Worm (Caenorhabditis elegans) whole organism, L4 larva: ENCODE measurements around the gene K08E4.3.

ENCODE experiments used
- F49E8.2 ChIP-seq: sonication (generic microtip); optimal IDR thresholded peaks from 2 replicates; lab custom pipeline; 2016; ENCODE audit warnings: missing compliant biosample characterization, mild to moderate bottlenecking, missing genetic modification characterization, borderline replicate concordance
- attf-4 ChIP-seq: sonication (generic microtip); optimal IDR thresholded peaks from 3 replicates; lab custom pipeline; 2017; ENCODE audit warnings: missing biosample characterization, missing genetic modification characterization
- mdl-1 ChIP-seq, 2 experiments: fragments of 150-350 bp in 1 of 2; sonication (generic microtip) in 1 of 2; optimal IDR thresholded peaks; 2 replicates each; lab custom pipeline; 2014 to 2017; ENCODE audit warnings: missing biosample characterization in 2 of 2, missing genetic modification characterization in 2 of 2
- nhr-6 ChIP-seq: fragments of 150-350 bp; optimal IDR thresholded peaks from 2 replicates; lab custom pipeline; 2014; ENCODE audit warnings: missing biosample characterization, missing genetic modification characterization
- skn-1 ChIP-seq: fragments of 150-350 bp; optimal IDR thresholded peaks from 2 replicates; lab custom pipeline; 2014; ENCODE audit warnings: missing biosample characterization, missing genetic modification characterization
- unc-130 ChIP-seq: sonication (generic microtip); optimal IDR thresholded peaks from 2 replicates; lab custom pipeline; 2016; ENCODE audit warnings: missing genetic modification reagents, missing genetic modification characterization, missing compliant biosample characterization
- unc-39 ChIP-seq: sonication (generic microtip); optimal IDR thresholded peaks from 2 replicates; lab custom pipeline; 2017; ENCODE audit warnings: missing biosample characterization, missing genetic modification characterization
- zfp-2 ChIP-seq: sonication (generic microtip); optimal IDR thresholded peaks from 2 replicates; lab custom pipeline; 2016; ENCODE audit warnings: mild to moderate bottlenecking, missing genetic modification characterization, missing compliant biosample characterization

- no peak for TF ChIP-seq mdl-1 (tag; optimal IDR thresholded peaks at IDR 0.05; lab: Kevin White, UChicago)
- no peak for TF ChIP-seq F49E8.2
- no peak for TF ChIP-seq nhr-6
- no peak for TF ChIP-seq unc-130
- TF ChIP-seq attf-4 = no peak
- no peak for TF ChIP-seq skn-1
- TF ChIP-seq zfp-2 (tag; lab: Kevin White, UChicago) = no peak
- TF ChIP-seq unc-39 (tag; lab: Kevin White, UChicago) = no peak
These were observed 26.6 kb downstream of the K08E4.3 start, which contains the start of gene repo-1 for ce11 chrIV:12084178-12084577.
